Worm (Caenorhabditis elegans) whole organism, L4 larva: Measurements from ENCODE around the gene R07E5.6.

ENCODE experiments used
- D1046.2 ChIP-seq: fragments of 200-800 bp; sonication (Bioruptor generic); IDR thresholded peaks from 2 replicates; pipeline ENCODE4 v1.3.6; 2022; ENCODE audit warnings: missing genetic modification characterization, missing compliant biosample characterization
- F10B5.3 ChIP-seq: sonication (generic microtip); optimal IDR thresholded peaks from 2 replicates; lab custom pipeline; 2016; ENCODE audit warnings: mild to moderate bottlenecking, missing genetic modification characterization, missing compliant biosample characterization
- F26F4.8 ChIP-seq: fragments of 200-800 bp; sonication (Bioruptor generic); conservative IDR thresholded peaks from 2 replicates; pipeline ENCODE4 v1.3.6; 2022; ENCODE audit warnings: missing genetic modification characterization, missing compliant biosample characterization
- F37D6.2 ChIP-seq: sonication (generic microtip); optimal IDR thresholded peaks from 2 replicates; lab custom pipeline; 2016; ENCODE audit warnings: mild to moderate bottlenecking, missing genetic modification characterization, missing compliant biosample characterization
- F44E2.7 ChIP-seq: fragments of 200-800 bp; sonication (Bioruptor generic); IDR thresholded peaks from 2 replicates; pipeline ENCODE4 v2.1.2; 2022; ENCODE audit warnings: missing genetic modification characterization, missing compliant biosample characterization
- T20F7.1 ChIP-seq: fragments of 200-800 bp; sonication (Bioruptor generic); optimal IDR thresholded peaks from 2 replicates; lab custom pipeline; 2018; ENCODE audit warnings: mild to moderate bottlenecking, missing genetic modification characterization, missing compliant biosample characterization
- ZK337.2 ChIP-seq: fragments of 200-800 bp; sonication (Bioruptor generic); IDR thresholded peaks from 2 replicates; pipeline ENCODE4 v1.3.6; 2022; ENCODE audit warnings: missing genetic modification reagents, missing genetic modification characterization, missing compliant biosample characterization
- arid-1 ChIP-seq: fragments of 200-800 bp; sonication (Bioruptor generic); conservative IDR thresholded peaks from 2 replicates; pipeline ENCODE4 v1.3.6; 2022; ENCODE audit warnings: missing genetic modification reagents, missing genetic modification characterization, missing compliant biosample characterization
- daf-12 ChIP-seq: fragments of 150-350 bp; optimal IDR thresholded peaks from 2 replicates; lab custom pipeline; 2014; ENCODE audit warnings: missing biosample characterization, missing genetic modification reagents, missing genetic modification characterization
- daf-16 ChIP-seq, 3 experiments: sonication (generic microtip); optimal IDR thresholded peaks; 2 replicates each; lab custom pipeline; 2016 to 2017; ENCODE audit warnings: missing genetic modification characterization in 3 of 3, missing genetic modification reagents in 3 of 3, mild to moderate bottlenecking in 2 of 3, missing compliant biosample characterization in 2 of 3, missing biosample characterization in 1 of 3, moderate library complexity in 1 of 3
- dmd-6 ChIP-seq: fragments of 200-800 bp; sonication (Bioruptor generic); IDR thresholded peaks from 2 replicates; pipeline ENCODE4 v1.3.6; 2022; ENCODE audit warnings: missing genetic modification reagents, missing genetic modification characterization, missing compliant biosample characterization
- dmd-8 ChIP-seq: fragments of 200-800 bp; sonication (Bioruptor generic); IDR thresholded peaks from 2 replicates; pipeline ENCODE4 v1.3.6; 2022; ENCODE audit warnings: missing genetic modification characterization, missing compliant biosample characterization
- dmd-9 ChIP-seq: fragments of 200-800 bp; sonication (Bioruptor generic); IDR thresholded peaks from 2 replicates; pipeline ENCODE4 v1.3.6; 2022; ENCODE audit warnings: missing genetic modification reagents, missing genetic modification characterization, missing compliant biosample characterization
- duxl-1 ChIP-seq: sonication (generic microtip); optimal IDR thresholded peaks from 2 replicates; lab custom pipeline; 2016; ENCODE audit warnings: mild to moderate bottlenecking, missing genetic modification characterization, moderate library complexity, missing compliant biosample characterization; ENCODE audit not compliant: poor library complexity
- dve-1 ChIP-seq: sonication (generic microtip); optimal IDR thresholded peaks from 2 replicates; lab custom pipeline; 2017; ENCODE audit warnings: antibody characterized with exemption, mild to moderate bottlenecking, missing genetic modification characterization, missing compliant biosample characterization; ENCODE audit not compliant: insufficient read depth
- egl-43 ChIP-seq: fragments of 200-800 bp; sonication (Bioruptor generic); IDR thresholded peaks from 2 replicates; pipeline ENCODE4 v1.3.6; 2022; ENCODE audit warnings: missing genetic modification reagents, missing genetic modification characterization, missing compliant biosample characterization
- hif-1 ChIP-seq, 2 experiments: sonication (generic microtip); optimal IDR thresholded peaks; 2 replicates each; lab custom pipeline; 2016 to 2017; ENCODE audit warnings: missing compliant biosample characterization in 2 of 2, missing genetic modification characterization in 2 of 2, missing genetic modification reagents in 2 of 2, missing genotype in 2 of 2, mild to moderate bottlenecking in 1 of 2
- hmg-1.1 ChIP-seq: fragments of 200-800 bp; sonication (Bioruptor generic); IDR thresholded peaks from 2 replicates; pipeline ENCODE4 v1.3.6; 2022; ENCODE audit warnings: missing genetic modification reagents, missing genetic modification characterization, missing compliant biosample characterization
- jun-1 ChIP-seq: fragments of 150-350 bp; optimal IDR thresholded peaks from 2 replicates; lab custom pipeline; 2014; ENCODE audit warnings: missing biosample characterization, missing genetic modification reagents, missing genetic modification characterization
- lim-7 ChIP-seq: fragments of 200-800 bp; sonication (Bioruptor generic); IDR thresholded peaks from 2 replicates; pipeline ENCODE4 v1.3.6; 2022; ENCODE audit warnings: missing genetic modification characterization, missing compliant biosample characterization
- lin-1 ChIP-seq: fragments of 200-800 bp; sonication (Bioruptor generic); IDR thresholded peaks from 2 replicates; pipeline ENCODE4 v1.3.6; 2022; ENCODE audit warnings: missing genetic modification reagents, missing genetic modification characterization, missing compliant biosample characterization
- lin-29 ChIP-seq: fragments of 200-800 bp; sonication (Bioruptor generic); IDR thresholded peaks from 2 replicates; pipeline ENCODE4 v1.3.6; 2022; ENCODE audit warnings: missing genetic modification reagents, missing genetic modification characterization, missing compliant biosample characterization
- lin-38 ChIP-seq: fragments of 200-800 bp; sonication (Bioruptor generic); IDR thresholded peaks from 2 replicates; pipeline ENCODE4 v1.3.6; 2022; ENCODE audit warnings: missing genetic modification reagents, missing genetic modification characterization, missing compliant biosample characterization
- lir-3 ChIP-seq: sonication (generic microtip); optimal IDR thresholded peaks from 2 replicates; lab custom pipeline; 2016; ENCODE audit warnings: mild to moderate bottlenecking, missing genetic modification characterization, missing compliant biosample characterization
- lsy-2 ChIP-seq, 2 experiments: fragments of 150-350 bp in 1 of 2; sonication (generic microtip) in 1 of 2; optimal IDR thresholded peaks; 2 replicates each; lab custom pipeline; 2014 to 2017; ENCODE audit warnings: missing biosample characterization in 2 of 2, missing genetic modification characterization in 2 of 2
- madf-9 ChIP-seq: fragments of 200-800 bp; sonication (Bioruptor generic); conservative IDR thresholded peaks from 2 replicates; pipeline ENCODE4 v1.3.6; 2022; ENCODE audit warnings: missing genetic modification reagents, missing genetic modification characterization, missing compliant biosample characterization
- mes-2 ChIP-seq: sonication (generic microtip); optimal IDR thresholded peaks from 2 replicates; lab custom pipeline; 2016; ENCODE audit warnings: missing genotype, mild to moderate bottlenecking, missing genetic modification characterization, missing compliant biosample characterization; ENCODE audit not compliant: poor library complexity, severe bottlenecking
- mxl-2 ChIP-seq: fragments of 200-800 bp; sonication (Bioruptor generic); conservative IDR thresholded peaks from 2 replicates; pipeline ENCODE4 v1.3.6; 2022; ENCODE audit warnings: missing genetic modification reagents, missing genetic modification characterization, missing compliant biosample characterization
- mxl-3 ChIP-seq: fragments of 200-800 bp; sonication (Bioruptor generic); optimal IDR thresholded peaks from 2 replicates; lab custom pipeline; 2018; ENCODE audit warnings: mild to moderate bottlenecking, missing genetic modification characterization, missing compliant biosample characterization
- nhr-102 ChIP-seq: sonication (generic microtip); optimal IDR thresholded peaks from 2 replicates; lab custom pipeline; 2016; ENCODE audit warnings: mild to moderate bottlenecking, missing genetic modification characterization, moderate library complexity, missing compliant biosample characterization
- nhr-28 ChIP-seq: fragments of 150-350 bp; optimal IDR thresholded peaks from 2 replicates; lab custom pipeline; 2014; ENCODE audit warnings: missing biosample characterization, missing genetic modification characterization
- nhr-41 ChIP-seq: fragments of 200-800 bp; sonication (Bioruptor generic); IDR thresholded peaks from 2 replicates; pipeline ENCODE4 v1.3.6; 2022; ENCODE audit warnings: missing genetic modification reagents, missing genetic modification characterization, missing compliant biosample characterization
- nhr-42 ChIP-seq: fragments of 200-800 bp; sonication (Bioruptor generic); IDR thresholded peaks from 2 replicates; pipeline ENCODE4 v1.3.6; 2022; ENCODE audit warnings: missing genetic modification characterization, missing compliant biosample characterization
- nhr-6 ChIP-seq: fragments of 150-350 bp; optimal IDR thresholded peaks from 2 replicates; lab custom pipeline; 2014; ENCODE audit warnings: missing biosample characterization, missing genetic modification characterization
- pha-4 ChIP-seq, 2 experiments: fragments of 150-350 bp in 1 of 2; fragments of 200-800 bp in 1 of 2; sonication (Bioruptor generic) in 1 of 2; IDR thresholded peaks in 1 of 2; optimal IDR thresholded peaks in 1 of 2; 2 replicates each; pipeline versions ENCODE4 v1.3.6 to Lab custom; 2014 to 2022; ENCODE audit warnings: missing genetic modification characterization in 2 of 2, missing genetic modification reagents in 2 of 2, missing biosample characterization in 1 of 2, missing compliant biosample characterization in 1 of 2
- pqm-1 ChIP-seq: sonication (generic microtip); optimal IDR thresholded peaks from 2 replicates; lab custom pipeline; 2017; ENCODE audit warnings: missing biosample characterization, missing genetic modification characterization
- set-16 ChIP-seq: fragments of 200-800 bp; sonication (Bioruptor generic); IDR thresholded peaks from 2 replicates; pipeline ENCODE4 v1.3.6; 2022; ENCODE audit warnings: missing genetic modification reagents, missing genetic modification characterization, missing compliant biosample characterization
- spr-1 ChIP-seq: sonication (generic microtip); optimal IDR thresholded peaks from 2 replicates; lab custom pipeline; 2016; ENCODE audit warnings: mild to moderate bottlenecking, missing genetic modification characterization, missing compliant biosample characterization
- vab-7 ChIP-seq: fragments of 200-800 bp; sonication (Bioruptor generic); IDR thresholded peaks from 2 replicates; pipeline ENCODE4 v1.3.6; 2022; ENCODE audit warnings: missing genetic modification reagents, missing genetic modification characterization, missing compliant biosample characterization
- zfp-3 ChIP-seq: fragments of 200-800 bp; sonication (Bioruptor generic); conservative IDR thresholded peaks from 2 replicates; pipeline ENCODE4 v1.3.6; 2022; ENCODE audit warnings: missing genetic modification reagents, missing genetic modification characterization, missing compliant biosample characterization

Gene R07E5.6

ce11 chrIII:4362332-4362731 lies 36.2 kb upstream of the R07E5.6 start (continued):
- 0 out of 2 replicates have a peak, but pooled peaks have one; percentile 16 for TF ChIP-seq lin-29 (GFP tag; lab: Robert Waterston, UW)
- TF ChIP-seq pha-4 (GFP tag; IDR thresholded peaks at IDR 0.05; lab: Robert Waterston, UW), result peak; percentile 46; the same call in 1 of the 2 replicates
- TF ChIP-seq pha-4 (tag; optimal IDR thresholded peaks at IDR 0.05; lab: Kevin White, UChicago), result no peak
- peak in 1 of 2 experiments; percentile 1 for TF ChIP-seq hif-1 (tag; optimal IDR thresholded peaks at IDR 0.05; lab: Kevin White, UChicago)
- TF ChIP-seq arid-1, result peak; percentile 63; the same call in 1 of the 2 replicates
- TF ChIP-seq mes-2, result peak; percentile 63
- TF ChIP-seq lim-7 (GFP tag; lab: Robert Waterston, UW), result peak; percentile 73; the same call in 1 of the 2 replicates

ce11 chrIII:4364974-4365373 lies 33.6 kb upstream of the R07E5.6 start, which contains the start of gene ckb-1:
Gene ckb-1 (plus strand): TSS chrIII:4365274.
- no peak for TF ChIP-seq daf-12 (tag; lab: Kevin White, UChicago)
- TF ChIP-seq lsy-2 (tag; optimal IDR thresholded peaks at IDR 0.05; lab: Kevin White, UChicago), result peak in 1 of 2 experiments; percentile 7
- TF ChIP-seq mes-2, result peak; percentile 8
- TF ChIP-seq duxl-1 (tag; lab: Kevin White, UChicago), result no peak
- no peak for TF ChIP-seq mxl-2 (GFP tag; lab: Robert Waterston, UW)
- TF ChIP-seq dve-1, result peak; percentile 15
- TF ChIP-seq hmg-1.1 (GFP tag; lab: Robert Waterston, UW), result no peak
- TF ChIP-seq lin-38, result peak; percentile 39; the same call in 1 of the 2 replicates

ce11 chrIII:4367649-4368048 lies 30.9 kb upstream of the R07E5.6 start, which contains the start of gene ckb-2:
Gene ckb-2 (plus strand): TSS chrIII:4367949.
- no peak for TF ChIP-seq mes-2

DNA sequence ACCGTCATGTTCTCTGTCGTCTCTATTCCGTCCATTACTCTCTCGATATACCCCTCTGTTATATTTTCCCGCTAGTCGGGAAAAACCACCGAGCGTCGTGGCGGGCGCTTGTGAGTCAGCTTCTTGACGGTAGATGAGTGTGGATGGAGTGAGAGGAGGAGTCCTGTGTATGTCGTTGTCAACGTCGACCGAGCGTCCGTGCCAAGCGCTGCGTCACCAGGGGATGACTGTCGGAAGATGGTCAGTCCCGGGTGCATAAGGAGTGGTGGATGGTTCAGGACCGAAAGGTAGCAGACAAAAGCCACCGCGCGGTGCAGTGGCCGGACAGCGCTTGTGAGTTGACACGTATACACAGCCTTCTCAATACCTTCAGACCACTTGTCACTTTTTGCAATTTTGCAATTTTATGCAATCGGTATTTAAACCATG lies 29.2 kb upstream of the R07E5.6 start:
- TF ChIP-seq spr-1 (tag; lab: Kevin White, UChicago) (peak; percentile 63), lin-1 (GFP tag; lab: Robert Waterston, UW) (0 out of 2 replicates have a peak, but pooled peaks have one; percentile 43), lir-3 (tag; lab: Kevin White, UChicago) (peak; percentile 52), pqm-1 (peak; percentile 3), nhr-28 (peak; percentile 37), F10B5.3 (tag; lab: Kevin White, UChicago) (peak; percentile 49), jun-1 (tag; lab: Kevin White, UChicago) (peak; percentile 6), D1046.2 (GFP tag; lab: Robert Waterston, UW) (peak; percentile 52; the same call in 1 of the 2 replicates), lim-7 (GFP tag; lab: Robert Waterston, UW) (peak; percentile 71), T20F7.1 (peak; percentile 57), hif-1 (tag; optimal IDR thresholded peaks at IDR 0.05; lab: Kevin White, UChicago) (peak in 1 of 2 experiments; percentile 24), vab-7 (GFP tag; lab: Robert Waterston, UW) (peak; percentile 58; the same call in 1 of the 2 replicates), nhr-6 (tag; lab: Kevin White, UChicago) (peak; percentile 30), dve-1 (peak; percentile 61), F26F4.8 (0 out of 2 replicates have a peak, but pooled peaks have one; percentile 19), dmd-6 (GFP tag; lab: Robert Waterston, UW) (peak; percentile 85), ZK337.2 (GFP tag; lab: Robert Waterston, UW) (peak; percentile 64; the same call in 1 of the 2 replicates), hmg-1.1 (GFP tag; lab: Robert Waterston, UW) (peak; percentile 88), duxl-1 (tag; lab: Kevin White, UChicago) (peak; percentile 5), dmd-8 (peak; percentile 78; the same call in 1 of the 2 replicates), daf-16 (GFP tag; optimal IDR thresholded peaks at IDR 0.05; lab: Kevin White, UChicago) (peak; percentile 20 to 54), daf-16 (tag; optimal IDR thresholded peaks at IDR 0.05; lab: Kevin White, UChicago) (peak; percentile 24), F44E2.7 (GFP tag; lab: Robert Waterston, UW) (peak; percentile 75; the same call in 1 of the 2 replicates), mxl-3 (GFP tag; lab: Kevin White, UChicago) (peak; percentile 41), zfp-3 (peak; percentile 82), nhr-41 (GFP tag; lab: Robert Waterston, UW) (peak; percentile 53; the same call in 1 of the 2 replicates), lin-38 (peak; percentile 84), dmd-9 (GFP tag; lab: Robert Waterston, UW) (peak; percentile 39; the same call in 1 of the 2 replicates), nhr-102 (tag; lab: Kevin White, UChicago) (peak; percentile 71), F37D6.2 (peak; percentile 8), set-16 (GFP tag; lab: Robert Waterston, UW) (peak; percentile 90), nhr-42 (GFP tag; lab: Robert Waterston, UW) (peak; percentile 69; the same call in 1 of the 2 replicates), madf-9 (GFP tag; lab: Robert Waterston, UW) (peak; percentile 78), egl-43 (GFP tag; lab: Robert Waterston, UW) (peak; percentile 94)
